Fruit fly (Drosophila melanogaster) whole organism: ENCODE measurements around the gene CG13287.

ENCODE experiments used
- Dll ChIP-seq: fragments of >200 bp; optimal IDR thresholded peaks from 2 replicates; lab custom pipeline; 2017
- psq ChIP-seq: fragments of >200 bp; optimal IDR thresholded peaks from 2 replicates; lab custom pipeline; 2017

dm6 chr3L:5835887-5836646 lies 46.0 kb upstream of the CG13287 start:
- TF ChIP-seq psq (lab: Kevin White, UChicago) (no peak), Dll (lab: Kevin White, UChicago) (no peak)
